Worm (Caenorhabditis elegans) whole organism, L1 larva: ENCODE data around the gene R11G1.7.

ENCODE experiments used
- aly-2 ChIP-seq: fragments of 150-350 bp; optimal IDR thresholded peaks from 2 replicates; lab custom pipeline; 2014; ENCODE audit warnings: missing biosample characterization, missing genetic modification characterization
- ama-1 ChIP-seq: fragments of 150-350 bp; optimal IDR thresholded peaks from 2 replicates; lab custom pipeline; 2014
- blmp-1 ChIP-seq: fragments of 150-350 bp; optimal IDR thresholded peaks from 2 replicates; lab custom pipeline; 2014; ENCODE audit warnings: missing biosample characterization, missing genetic modification characterization
- dpl-1 ChIP-seq, 3 experiments: fragments of 150-350 bp in 2 of 3; sonication (generic microtip) in 1 of 3; optimal IDR thresholded peaks; 2 replicates each; lab custom pipeline; 2014 to 2017; ENCODE audit warnings: missing biosample characterization in 3 of 3, missing genetic modification characterization in 3 of 3, missing genetic modification reagents in 3 of 3
- ets-5 ChIP-seq: fragments of 200-800 bp; sonication (Bioruptor generic); IDR thresholded peaks from 2 replicates; pipeline ENCODE4 v1.3.6; 2022; ENCODE audit warnings: missing genetic modification characterization, missing compliant biosample characterization
- jun-1 ChIP-seq: fragments of 150-350 bp; optimal IDR thresholded peaks from 2 replicates; lab custom pipeline; 2014; ENCODE audit warnings: missing biosample characterization, missing genetic modification reagents, missing genetic modification characterization
- lin-35 ChIP-seq, 2 experiments: fragments of 150-350 bp; optimal IDR thresholded peaks; 2 replicates each; lab custom pipeline; 2014; ENCODE audit warnings: missing biosample characterization in 2 of 2, missing genetic modification characterization in 2 of 2, missing genetic modification reagents in 2 of 2
- mdl-1 ChIP-seq, 2 experiments: fragments of 150-350 bp; optimal IDR thresholded peaks; 2 replicates each; lab custom pipeline; 2014 to 2017; ENCODE audit warnings: missing biosample characterization in 2 of 2, missing genetic modification characterization in 2 of 2, inconsistent platforms in 1 of 2
- nhr-237 ChIP-seq: fragments of 150-350 bp; optimal IDR thresholded peaks from 2 replicates; lab custom pipeline; 2014; ENCODE audit warnings: missing biosample characterization, missing genetic modification characterization
- nhr-76 ChIP-seq: sonication (generic microtip); optimal IDR thresholded peaks from 2 replicates; lab custom pipeline; 2017; ENCODE audit warnings: missing biosample characterization, missing genetic modification characterization
- pqm-1 ChIP-seq: sonication (generic microtip); optimal IDR thresholded peaks from 3 replicates; lab custom pipeline; 2017; ENCODE audit warnings: missing biosample characterization, missing genetic modification characterization
- sox-4 ChIP-seq: sonication (generic microtip); optimal IDR thresholded peaks from 2 replicates; lab custom pipeline; 2016; ENCODE audit warnings: missing genetic modification characterization, missing compliant biosample characterization
- unc-98 ChIP-seq: fragments of 200-800 bp; sonication (Bioruptor generic); IDR thresholded peaks from 2 replicates; pipeline ENCODE4 v1.3.6; 2022; ENCODE audit warnings: missing genetic modification characterization, missing compliant biosample characterization

DNA sequence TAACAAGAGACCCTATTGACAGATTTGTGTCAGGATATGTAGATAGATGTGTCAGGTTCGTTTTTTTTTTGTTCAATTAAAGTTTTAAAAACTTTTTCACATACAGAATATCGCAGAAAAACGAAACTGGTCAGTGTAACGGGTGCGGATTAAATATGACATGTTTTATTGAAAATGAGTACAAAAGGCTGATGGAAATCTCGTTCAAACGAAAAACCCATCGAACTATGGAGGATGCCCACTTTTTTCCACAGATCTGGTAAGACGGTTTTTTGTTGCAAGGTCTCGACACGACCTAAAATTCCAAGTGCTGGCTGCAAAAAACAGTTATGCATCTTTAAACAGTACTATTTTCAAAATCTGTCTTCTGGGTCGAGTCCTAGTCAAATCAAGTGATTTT is 26.0 kb upstream of the R11G1.7 start:
- TF ChIP-seq blmp-1 (tag; lab: Kevin White, UChicago) (no peak), pqm-1 (no peak), sox-4 (no peak), nhr-237 (no peak), lin-35 (GFP tag; optimal IDR thresholded peaks at IDR 0.05; lab: Kevin White, UChicago) (no peak), ama-1 (lab: Kevin White, UChicago) (no peak), dpl-1 (GFP tag; optimal IDR thresholded peaks at IDR 0.05; lab: Kevin White, UChicago) (no peak), aly-2 (tag; lab: Kevin White, UChicago) (no peak), ets-5 (GFP tag; lab: Robert Waterston, UW) (no peak), nhr-76 (tag; lab: Kevin White, UChicago) (no peak), unc-98 (no peak), mdl-1 (tag; optimal IDR thresholded peaks at IDR 0.05; lab: Kevin White, UChicago) (no peak), jun-1 (tag; lab: Kevin White, UChicago) (no peak)
